Fruit fly (Drosophila melanogaster) whole organism, prepupa: ENCODE data around the gene CG17127.

Experiments
- Blimp-1 ChIP-seq: fragments of 200-800 bp; sonication (Bioruptor generic); optimal IDR thresholded peaks from 3 replicates; lab custom pipeline; 2017; ENCODE audit warnings: missing biosample characterization, missing genetic modification characterization, mild to moderate bottlenecking, moderate library complexity, missing genetic modification reagents
- CG10631 ChIP-seq: fragments of 200-800 bp; sonication (Bioruptor generic); optimal IDR thresholded peaks from 2 replicates; lab custom pipeline; 2016; ENCODE audit warnings: missing biosample characterization, missing genetic modification characterization
- CG11902 ChIP-seq: fragments of 200-800 bp; sonication (Bioruptor generic); optimal IDR thresholded peaks from 3 replicates; lab custom pipeline; 2016; ENCODE audit warnings: missing biosample characterization, missing genetic modification characterization
- CG31627 ChIP-seq: fragments of 200-800 bp; sonication (Bioruptor generic); optimal IDR thresholded peaks from 3 replicates; lab custom pipeline; 2016; ENCODE audit warnings: missing biosample characterization, missing genetic modification characterization
- CG32006 ChIP-seq: fragments of 200-800 bp; sonication (Bioruptor generic); optimal IDR thresholded peaks from 3 replicates; lab custom pipeline; 2017; ENCODE audit warnings: missing biosample characterization, mild to moderate bottlenecking, missing genetic modification characterization
- CG34406 ChIP-seq: fragments of 200-800 bp; sonication (Bioruptor generic); optimal IDR thresholded peaks from 3 replicates; lab custom pipeline; 2016; ENCODE audit warnings: missing biosample characterization, missing genetic modification characterization
- CG6276 ChIP-seq: fragments of 200-800 bp; sonication (Bioruptor generic); optimal IDR thresholded peaks from 2 replicates; lab custom pipeline; 2017; ENCODE audit warnings: missing biosample characterization, mild to moderate bottlenecking, missing genetic modification characterization
- CG6808 ChIP-seq: fragments of 200-800 bp; sonication (Bioruptor generic); optimal IDR thresholded peaks from 3 replicates; lab custom pipeline; 2017; ENCODE audit warnings: missing biosample characterization, missing genetic modification characterization, mild to moderate bottlenecking, moderate library complexity, missing genetic modification reagents
- CG6854 ChIP-seq: fragments of 200-800 bp; sonication (Bioruptor generic); optimal IDR thresholded peaks from 2 replicates; lab custom pipeline; 2017; ENCODE audit warnings: missing biosample characterization, mild to moderate bottlenecking, missing genetic modification characterization
- CG8319 ChIP-seq: fragments of 200-800 bp; sonication (Bioruptor generic); optimal IDR thresholded peaks from 3 replicates; lab custom pipeline; 2016; ENCODE audit warnings: missing biosample characterization, missing genetic modification characterization
- CG8632 ChIP-seq: fragments of 200-800 bp; sonication (Bioruptor generic); optimal IDR thresholded peaks from 3 replicates; lab custom pipeline; 2016; ENCODE audit warnings: missing biosample characterization, missing genetic modification characterization
- Eip78C ChIP-seq: fragments of 200-800 bp; sonication (Bioruptor generic); peaks from one replicate; lab custom pipeline; 2016; ENCODE audit warnings: missing biosample characterization, missing genetic modification characterization
- Ets21C ChIP-seq: fragments of 200-800 bp; sonication (Bioruptor generic); optimal IDR thresholded peaks from 3 replicates; lab custom pipeline; 2016; ENCODE audit warnings: missing biosample characterization, missing genetic modification characterization
- Ets96B ChIP-seq: fragments of 200-800 bp; optimal IDR thresholded peaks from 2 replicates; lab custom pipeline; 2019; ENCODE audit warnings: missing biosample characterization, mild to moderate bottlenecking, missing genetic modification characterization, moderate library complexity
- Gug ChIP-seq: fragments of 200-800 bp; sonication (Bioruptor generic); IDR thresholded peaks from 2 replicates; pipeline ENCODE4 v1.3.6; 2022; ENCODE audit warnings: missing biosample characterization, missing genetic modification characterization
- OdsH ChIP-seq: fragments of 200-800 bp; sonication (Bioruptor generic); optimal IDR thresholded peaks from 3 replicates; lab custom pipeline; 2016; ENCODE audit warnings: missing biosample characterization, missing genetic modification characterization
- Sox102F ChIP-seq: fragments of 200-800 bp; sonication (Bioruptor generic); optimal IDR thresholded peaks from 2 replicates; lab custom pipeline; 2016; ENCODE audit warnings: missing biosample characterization, mild to moderate bottlenecking, missing genetic modification characterization
- Sox14 ChIP-seq: fragments of 200-800 bp; sonication (Bioruptor generic); optimal IDR thresholded peaks from 3 replicates; lab custom pipeline; 2016; ENCODE audit warnings: missing biosample characterization, missing genetic modification characterization
- achi ChIP-seq: fragments of 200-800 bp; sonication (Bioruptor generic); optimal IDR thresholded peaks from 3 replicates; lab custom pipeline; 2016; ENCODE audit warnings: missing biosample characterization, missing genetic modification characterization
- cyc ChIP-seq: fragments of 200-800 bp; sonication (Bioruptor generic); optimal IDR thresholded peaks from 3 replicates; lab custom pipeline; 2016; ENCODE audit warnings: missing biosample characterization, missing genetic modification characterization
- dac ChIP-seq: fragments of 200-800 bp; sonication (Bioruptor generic); optimal IDR thresholded peaks from 2 replicates; lab custom pipeline; 2017; ENCODE audit warnings: missing biosample characterization, mild to moderate bottlenecking, missing genetic modification characterization
- fd59A ChIP-seq: fragments of 200-800 bp; sonication (Bioruptor generic); optimal IDR thresholded peaks from 2 replicates; lab custom pipeline; 2017; ENCODE audit warnings: missing biosample characterization, mild to moderate bottlenecking, missing genetic modification characterization, missing genetic modification reagents
- fd85E ChIP-seq: fragments of 200-800 bp; sonication (Bioruptor generic); optimal IDR thresholded peaks from 3 replicates; lab custom pipeline; 2016; ENCODE audit warnings: missing biosample characterization, missing genetic modification characterization
- fkh ChIP-seq: fragments of 200-800 bp; sonication (Bioruptor generic); optimal IDR thresholded peaks from 3 replicates; lab custom pipeline; 2017; ENCODE audit warnings: missing biosample characterization, mild to moderate bottlenecking, missing genetic modification characterization, moderate library complexity
- lz ChIP-seq: fragments of 200-800 bp; sonication (Bioruptor generic); optimal IDR thresholded peaks from 3 replicates; lab custom pipeline; 2016; ENCODE audit warnings: missing biosample characterization, missing genetic modification characterization
- salr ChIP-seq, 2 experiments: fragments of 200-800 bp; sonication (Bioruptor generic); optimal IDR thresholded peaks; 3 replicates each; lab custom pipeline; 2016 to 2018; ENCODE audit warnings: missing biosample characterization in 2 of 2, missing genetic modification characterization in 2 of 2, mild to moderate bottlenecking in 1 of 2
- vri ChIP-seq: fragments of 200-800 bp; sonication (Bioruptor generic); optimal IDR thresholded peaks from 3 replicates; lab custom pipeline; 2016; ENCODE audit warnings: missing biosample characterization, mild to moderate bottlenecking, missing genetic modification characterization

CG17127 gene

dm6 chr2L:10801951-10802780, 31.5 kb downstream of the CG17127 start:
- TF ChIP-seq CG6854 (GFP tag; lab: Kevin White, UChicago), result no peak
- TF ChIP-seq Gug, result no peak
- TF ChIP-seq fd85E (GFP tag; lab: Kevin White, UChicago), result no peak
- no peak for TF ChIP-seq CG32006
- no peak for TF ChIP-seq Ets96B
- TF ChIP-seq CG34406, result no peak

- TF ChIP-seq achi (GFP tag; lab: Kevin White, UChicago) (no peak), CG10631 (GFP tag; lab: Kevin White, UChicago) (no peak), cyc (GFP tag; lab: Kevin White, UChicago) (no peak), fkh (GFP tag; lab: Kevin White, UChicago) (no peak), lz (GFP tag; lab: Kevin White, UChicago) (no peak), Blimp-1 (GFP tag; lab: Kevin White, UChicago) (no peak), salr (GFP tag; optimal IDR thresholded peaks at IDR 0.05; lab: Kevin White, UChicago) (no peak), Ets21C (GFP tag; lab: Kevin White, UChicago) (no peak), fd85E (GFP tag; lab: Kevin White, UChicago) (no peak)
Observed at dm6 chr2L:10818807-10819206, 48.1 kb downstream of the CG17127 start, which contains the start of gene CG6508. Gene CG6508, plus strand, starts transcription at chr2L:10819107.

dm6 chr2L:10820405-10820804, 49.7 kb downstream of the CG17127 start, which contains the start of gene CG17134:
Gene CG17134, plus strand, starts transcription at chr2L:10820705.
- no peak for TF ChIP-seq CG8632 (GFP tag; lab: Kevin White, UChicago)
- no peak for TF ChIP-seq CG32006
- TF ChIP-seq CG6808 (GFP tag; lab: Kevin White, UChicago), result no peak
- TF ChIP-seq Eip78C (GFP tag; lab: Kevin White, UChicago), result no peak
- no peak for TF ChIP-seq Sox102F
- no peak for TF ChIP-seq CG11902 (GFP tag; lab: Kevin White, UChicago)
- no peak for TF ChIP-seq Ets96B
- TF ChIP-seq CG31627, result no peak
- no peak for TF ChIP-seq OdsH (GFP tag; lab: Kevin White, UChicago)
- TF ChIP-seq fd85E (GFP tag; lab: Kevin White, UChicago), result no peak
- no peak for TF ChIP-seq vri
- no peak for TF ChIP-seq Sox14 (GFP tag; lab: Kevin White, UChicago)
- no peak for TF ChIP-seq cyc (GFP tag; lab: Kevin White, UChicago)
- no peak for TF ChIP-seq fkh (GFP tag; lab: Kevin White, UChicago)
- TF ChIP-seq dac (GFP tag; lab: Kevin White, UChicago), result no peak
- TF ChIP-seq CG6276 (GFP tag; lab: Kevin White, UChicago), result no peak
- no peak for TF ChIP-seq fd59A (GFP tag; lab: Kevin White, UChicago)
- no peak for TF ChIP-seq CG6854 (GFP tag; lab: Kevin White, UChicago)
- TF ChIP-seq CG8319, result no peak
